Worm (Caenorhabditis elegans): Measurements from ENCODE around the gene srbc-21.

DNA sequence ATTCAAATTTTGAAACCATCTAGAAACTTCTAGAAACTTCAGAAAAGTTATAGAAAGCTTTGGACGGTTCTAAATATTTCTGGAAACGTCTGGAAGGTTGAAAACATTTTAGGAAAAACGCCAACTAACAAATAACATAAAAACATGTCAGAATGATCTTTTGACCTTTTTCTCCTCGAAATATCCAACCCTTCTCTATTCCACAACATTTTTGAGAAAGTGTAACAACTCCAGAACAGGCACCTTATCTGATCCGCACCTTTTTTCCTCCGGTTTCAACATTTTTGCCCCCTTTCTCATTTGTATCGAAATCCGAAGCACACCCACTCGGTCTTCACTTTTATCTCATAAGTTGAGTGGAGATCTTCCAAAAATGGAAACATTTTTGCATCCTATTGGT lies 45.0 kb upstream of the srbc-21 start, which contains the start of gene F22F7.3:
- TF ChIP-seq W03F9.2 (tag; optimal IDR thresholded peaks at IDR 0.05) (no peak), him-1 (tag; optimal IDR thresholded peaks at IDR 0.05) (no peak)

Data from whole organism, L4/young adult.